Worm (Caenorhabditis elegans): ENCODE measurements around the gene nrde-2.

nrde-2 gene

DNA sequence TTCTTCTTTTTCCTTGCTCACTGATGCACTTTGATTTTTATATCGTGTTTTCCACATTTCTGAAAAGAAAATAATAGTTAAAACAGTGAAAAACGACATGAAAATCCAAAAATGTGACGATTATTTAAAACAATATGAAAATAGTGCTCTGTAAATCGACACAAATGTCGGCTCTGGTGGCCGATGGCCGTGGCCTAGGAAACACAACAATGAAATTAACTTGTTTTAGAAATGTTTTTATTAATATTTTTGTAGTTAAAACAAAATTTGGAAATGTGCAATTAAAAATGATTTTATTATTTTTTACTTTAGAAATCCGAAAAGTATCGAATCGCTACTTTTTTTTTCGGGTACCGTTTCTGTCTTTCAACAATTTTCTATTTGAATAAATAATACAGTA is 46.7 kb downstream of the nrde-2 start, which contains the start of gene arv-1 (continued):
- TF ChIP-seq snpc-4 (tag; optimal IDR thresholded peaks at IDR 0.05) (no peak), nhr-129 (tag; optimal IDR thresholded peaks at IDR 0.05) (no peak), lin-11 (tag; optimal IDR thresholded peaks at IDR 0.05) (no peak)

DNA sequence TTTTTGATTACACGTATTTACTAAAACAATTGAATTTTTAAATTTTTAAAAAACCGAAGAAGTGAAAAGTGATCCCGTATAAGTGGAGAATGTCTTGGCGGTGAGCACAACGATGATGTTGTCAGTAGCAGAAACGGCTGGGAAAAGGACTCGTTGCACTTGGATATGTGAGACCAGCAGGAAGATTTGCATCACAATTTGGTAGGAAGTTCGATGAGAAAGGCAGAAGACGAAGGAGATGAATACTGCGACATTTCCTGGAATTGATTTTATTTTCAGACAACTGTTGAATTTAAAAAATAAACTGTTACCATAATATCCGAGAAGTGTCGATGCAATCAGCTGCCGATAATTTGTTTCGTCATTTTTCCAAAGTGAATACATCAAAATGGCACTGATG is 47.5 kb downstream of the nrde-2 start, which contains the start of gene R05H5.4:
TSS of gene R05H5.4 (minus strand) at position 101 of the 400 bp plus-strand sequence.
- TF ChIP-seq elt-3 (tag; optimal IDR thresholded peaks at IDR 0.05) = no peak
- no peak for TF ChIP-seq nhr-12 (tag; optimal IDR thresholded peaks at IDR 0.05)
- TF ChIP-seq ceh-82 (tag; optimal IDR thresholded peaks at IDR 0.05) = no peak
- TF ChIP-seq R02D3.7 (tag; optimal IDR thresholded peaks at IDR 0.05) = no peak
- TF ChIP-seq peb-1 (tag; optimal IDR thresholded peaks at IDR 0.05) = no peak
- no peak for TF ChIP-seq sma-3 (GFP tag; optimal IDR thresholded peaks at IDR 0.05)
- no peak for TF ChIP-seq ztf-4 (tag; optimal IDR thresholded peaks at IDR 0.05)

DNA sequence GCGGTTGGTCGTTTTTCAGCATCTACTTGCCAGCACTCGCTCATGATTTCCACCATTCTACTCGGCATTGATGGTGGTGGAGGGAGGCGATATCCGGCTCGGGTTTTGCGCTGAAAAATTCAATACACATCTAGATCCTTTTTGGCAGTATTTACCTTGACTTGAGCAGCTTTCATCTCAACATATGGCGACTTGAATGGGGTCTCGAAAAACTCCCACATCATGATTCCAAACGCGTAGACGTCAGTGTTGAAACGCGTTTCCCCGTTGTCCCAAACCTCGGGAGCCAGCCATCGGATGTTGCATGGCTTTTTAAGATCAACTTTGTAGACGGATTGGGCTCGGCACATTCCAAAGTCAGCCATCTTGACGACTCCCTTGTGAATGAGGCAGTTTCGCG is 49.0 kb downstream of the nrde-2 start:
- TF ChIP-seq ceh-16 (tag; optimal IDR thresholded peaks at IDR 0.05) = no peak
- no peak for TF ChIP-seq ceh-82 (tag; optimal IDR thresholded peaks at IDR 0.05)
- TF ChIP-seq lsy-2 (tag; optimal IDR thresholded peaks at IDR 0.05) = no peak
- TF ChIP-seq C34F6.9 (tag; optimal IDR thresholded peaks at IDR 0.05) = no peak
- no peak for TF ChIP-seq unc-55 (GFP tag; optimal IDR thresholded peaks at IDR 0.05)
- TF ChIP-seq ztf-11 (tag; optimal IDR thresholded peaks at IDR 0.05) = no peak
- TF ChIP-seq nhr-237 (tag; optimal IDR thresholded peaks at IDR 0.05) = no peak
- no peak for TF ChIP-seq nhr-21 (tag; optimal IDR thresholded peaks at IDR 0.05)
- TF ChIP-seq ztf-4 (tag; optimal IDR thresholded peaks at IDR 0.05) = no peak
- TF ChIP-seq sem-4 (tag; optimal IDR thresholded peaks at IDR 0.05) = no peak
- TF ChIP-seq snpc-4 (tag; optimal IDR thresholded peaks at IDR 0.05) = no peak
- no peak for TF ChIP-seq mab-5 (tag; optimal IDR thresholded peaks at IDR 0.05)
- no peak for TF ChIP-seq sma-9 (GFP tag; optimal IDR thresholded peaks at IDR 0.05)
- no peak for TF ChIP-seq sma-9 (tag; optimal IDR thresholded peaks at IDR 0.05)
- TF ChIP-seq nhr-129 (tag; optimal IDR thresholded peaks at IDR 0.05) = no peak

DNA sequence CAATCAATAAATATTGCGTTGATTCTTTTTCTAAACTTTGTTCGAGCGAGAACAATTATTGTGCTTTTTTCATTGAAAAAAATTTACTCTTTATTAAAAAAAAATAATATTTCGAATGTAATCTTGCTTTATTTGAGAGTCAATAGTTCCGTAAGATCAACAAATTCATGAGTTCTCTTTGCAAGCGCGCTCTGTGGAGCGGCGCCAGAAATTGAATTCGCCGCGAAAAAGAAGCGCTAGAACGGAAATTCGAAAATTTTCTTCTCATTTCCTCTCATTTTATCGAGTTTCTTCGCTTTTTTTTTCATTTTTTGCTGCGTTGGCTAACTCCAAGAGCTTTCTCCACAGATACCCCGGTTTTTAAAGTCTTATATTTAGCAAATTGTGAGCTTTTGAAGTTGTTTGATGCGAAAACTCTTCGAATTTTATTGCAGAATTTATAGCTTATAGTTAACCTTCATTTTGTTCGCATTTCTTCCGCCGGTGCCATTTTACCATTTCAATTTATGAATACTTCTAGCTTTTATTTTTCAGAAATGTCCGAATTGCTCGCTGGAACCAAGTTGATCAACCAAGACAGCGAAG is 50.3 kb downstream of the nrde-2 start, which contains the start of gene R05H5.3:
TSS of gene R05H5.3 (plus strand) at position 535 of the 585 bp plus-strand sequence.
- TF ChIP-seq peb-1 (tag; optimal IDR thresholded peaks at IDR 0.05) (no peak), lsy-2 (tag; optimal IDR thresholded peaks at IDR 0.05) (peak in 1 of 2 experiments; percentile 78), dmd-4 (tag; optimal IDR thresholded peaks at IDR 0.05) (no peak), ceh-82 (tag; optimal IDR thresholded peaks at IDR 0.05) (no peak), nhr-23 (tag; optimal IDR thresholded peaks at IDR 0.05) (no peak), ztf-4 (tag; optimal IDR thresholded peaks at IDR 0.05) (no peak), ztf-11 (tag; optimal IDR thresholded peaks at IDR 0.05) (no peak), elt-3 (tag; optimal IDR thresholded peaks at IDR 0.05) (no peak), mab-5 (tag; optimal IDR thresholded peaks at IDR 0.05) (no peak), unc-39 (tag; optimal IDR thresholded peaks at IDR 0.05) (no peak), ztf-1 (GFP tag; conservative IDR thresholded peaks at IDR 0.05) (no peak), zag-1 (tag; optimal IDR thresholded peaks at IDR 0.05) (peak; percentile 34), nhr-6 (tag; optimal IDR thresholded peaks at IDR 0.05) (no peak), lin-39 (tag; optimal IDR thresholded peaks at IDR 0.05) (no peak), nhr-129 (tag; optimal IDR thresholded peaks at IDR 0.05) (peak; percentile 69), sma-3 (GFP tag; optimal IDR thresholded peaks at IDR 0.05) (peak; percentile 27), snpc-4 (tag; optimal IDR thresholded peaks at IDR 0.05) (no peak), nhr-12 (tag; optimal IDR thresholded peaks at IDR 0.05) (no peak), nhr-237 (tag; optimal IDR thresholded peaks at IDR 0.05) (no peak), sma-9 (GFP tag; optimal IDR thresholded peaks at IDR 0.05) (peak; percentile 30), sma-9 (tag; optimal IDR thresholded peaks at IDR 0.05) (no peak), unc-55 (GFP tag; optimal IDR thresholded peaks at IDR 0.05) (peak; percentile 87), Y55F3AM.14 (GFP tag; optimal IDR thresholded peaks at IDR 0.05) (no peak), sem-4 (tag; optimal IDR thresholded peaks at IDR 0.05) (no peak), elt-1 (tag; optimal IDR thresholded peaks at IDR 0.05) (no peak), skn-1 (tag; optimal IDR thresholded peaks at IDR 0.05) (no peak), lin-13 (GFP tag; optimal IDR thresholded peaks at IDR 0.05) (peak; percentile 54), ama-1 (optimal IDR thresholded peaks at IDR 0.05) (no peak), alr-1 (tag; optimal IDR thresholded peaks at IDR 0.05) (no peak), nhr-21 (tag; optimal IDR thresholded peaks at IDR 0.05) (no peak), fos-1 (tag; optimal IDR thresholded peaks at IDR 0.05) (peak; percentile 29), egl-27 (tag; optimal IDR thresholded peaks at IDR 0.05) (no peak), gmeb-1 (tag; optimal IDR thresholded peaks at IDR 0.05) (peak; percentile 74), lin-11 (tag; optimal IDR thresholded peaks at IDR 0.05) (no peak), C34F6.9 (tag; optimal IDR thresholded peaks at IDR 0.05) (peak; percentile 69), F13H6.1 (tag; optimal IDR thresholded peaks at IDR 0.05) (no peak), nhr-77 (tag; optimal IDR thresholded peaks at IDR 0.05) (no peak), ceh-16 (tag; optimal IDR thresholded peaks at IDR 0.05) (no peak), unc-62 (GFP tag; optimal IDR thresholded peaks at IDR 0.05) (no peak), mdl-1 (tag; optimal IDR thresholded peaks at IDR 0.05) (no peak), crh-2 (tag; optimal IDR thresholded peaks at IDR 0.05) (peak; percentile 39)

Measured in whole organism, L2 larva.